Fruit fly (Drosophila melanogaster): ENCODE results near the gene Rbp6.

Rbp6 gene

dm6 chr3L:17149858-17150516 lies 88.0 kb downstream of the Rbp6 start:
- no peak for TF ChIP-seq noc (tag; optimal IDR thresholded peaks at IDR 0.05)

DNA sequence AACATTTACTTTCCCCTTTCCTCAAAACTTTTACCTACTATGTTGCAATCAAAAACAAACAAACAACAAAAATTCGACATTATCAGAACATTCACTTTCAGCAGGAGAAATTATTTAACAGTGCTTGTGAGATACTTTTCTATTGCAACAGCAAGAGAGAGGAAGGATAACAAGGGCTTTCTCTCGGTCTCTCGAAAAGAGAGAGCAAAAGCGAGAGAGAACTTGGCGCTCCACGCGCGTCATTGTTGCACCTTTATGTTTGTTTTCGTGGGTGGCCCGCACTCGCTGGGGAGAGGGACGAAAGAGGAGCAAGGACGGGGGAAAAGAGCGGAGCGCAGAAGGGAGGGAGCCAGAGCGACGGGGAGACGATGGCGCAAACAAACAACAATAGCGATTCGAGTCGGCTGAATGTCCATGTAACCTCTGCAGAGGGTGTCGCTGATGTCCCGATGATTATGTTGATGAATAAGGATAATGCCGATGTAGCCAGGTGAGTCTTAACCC lies 89.3 kb downstream of the Rbp6 start:
- no peak for TF ChIP-seq noc (tag; optimal IDR thresholded peaks at IDR 0.05)

dm6 chr3L:17147829-17148228 lies 90.2 kb downstream of the Rbp6 start:
- no peak for TF ChIP-seq noc (tag; optimal IDR thresholded peaks at IDR 0.05)

- no peak for TF ChIP-seq noc (tag; optimal IDR thresholded peaks at IDR 0.05)
Observed at dm6 chr3L:17120510-17120909, 117.5 kb downstream of the Rbp6 start.

DNA sequence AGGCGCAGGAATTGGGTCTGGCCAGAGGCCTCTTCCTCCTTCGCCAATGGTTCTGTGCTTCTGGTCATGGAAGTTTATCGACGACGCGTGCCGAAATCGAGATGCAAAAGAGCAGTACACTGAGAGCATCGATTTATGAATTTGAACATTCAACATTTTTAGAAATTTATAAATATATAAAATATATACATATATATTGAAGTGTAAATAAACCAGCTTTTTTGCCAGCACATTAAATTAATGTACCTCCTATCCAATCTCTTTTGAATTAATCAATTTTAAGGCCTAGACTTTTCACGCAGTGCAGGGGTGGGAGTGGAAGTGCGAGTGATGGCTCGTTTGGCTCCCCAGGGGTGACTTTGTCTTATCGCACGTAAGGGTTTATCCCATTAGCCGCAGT lies 124.8 kb downstream of the Rbp6 start:
- TF ChIP-seq noc (tag; optimal IDR thresholded peaks at IDR 0.05) = no peak

DNA sequence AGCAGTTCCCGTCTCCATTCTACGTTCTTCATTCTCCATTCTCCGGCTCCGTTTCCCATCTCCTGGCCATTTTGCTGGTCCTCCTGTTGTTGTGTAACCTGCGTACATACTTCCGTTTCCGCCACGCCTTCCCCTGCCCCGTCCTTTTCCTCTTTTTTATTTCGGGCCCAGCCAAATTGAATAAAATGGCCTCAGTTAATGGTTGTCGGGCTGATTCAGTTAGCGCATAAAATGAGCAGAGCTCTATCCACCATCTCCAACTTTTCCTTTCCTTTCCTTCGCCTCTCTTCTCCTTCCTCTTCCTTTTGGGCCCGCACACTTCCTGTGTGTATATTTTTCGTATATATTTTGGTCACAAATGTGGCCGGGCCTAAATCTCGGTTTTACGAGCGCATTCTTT lies 131.5 kb downstream of the Rbp6 start:
- TF ChIP-seq noc (tag; optimal IDR thresholded peaks at IDR 0.05) = no peak

dm6 chr3L:17077273-17077672 lies 160.7 kb downstream of the Rbp6 start:
- no peak for TF ChIP-seq noc (tag; optimal IDR thresholded peaks at IDR 0.05)

- no peak for TF ChIP-seq noc (tag; optimal IDR thresholded peaks at IDR 0.05)
Observed at dm6 chr3L:17055467-17055877, 182.5 kb downstream of the Rbp6 start, which contains the start of gene CG7724. TSS of gene CG7724 (plus strand) at chr3L:17055613.

DNA sequence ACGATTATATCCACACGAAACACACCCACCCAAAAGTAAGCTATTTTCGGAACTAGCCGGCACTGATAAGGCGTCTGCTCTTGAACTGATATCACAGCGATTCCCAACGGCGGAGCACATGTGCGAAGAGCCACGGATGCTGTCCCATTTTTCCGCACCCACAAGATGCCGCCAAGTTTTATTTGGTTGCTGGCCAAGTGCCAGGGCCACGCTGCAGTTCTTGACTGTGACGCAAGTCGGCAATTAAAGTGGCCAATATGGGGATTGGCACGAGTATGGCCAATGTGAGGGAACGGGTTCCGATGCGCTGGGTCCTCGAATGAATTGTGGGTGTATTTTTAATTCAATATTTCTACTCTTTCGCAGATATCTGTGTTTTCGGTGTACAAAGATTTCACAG lies 184.1 kb downstream of the Rbp6 start:
- TF ChIP-seq noc (tag; optimal IDR thresholded peaks at IDR 0.05) = no peak

dm6 chr3L:17052388-17052905 lies 185.6 kb downstream of the Rbp6 start:
- TF ChIP-seq noc (tag; optimal IDR thresholded peaks at IDR 0.05) = no peak

DNA sequence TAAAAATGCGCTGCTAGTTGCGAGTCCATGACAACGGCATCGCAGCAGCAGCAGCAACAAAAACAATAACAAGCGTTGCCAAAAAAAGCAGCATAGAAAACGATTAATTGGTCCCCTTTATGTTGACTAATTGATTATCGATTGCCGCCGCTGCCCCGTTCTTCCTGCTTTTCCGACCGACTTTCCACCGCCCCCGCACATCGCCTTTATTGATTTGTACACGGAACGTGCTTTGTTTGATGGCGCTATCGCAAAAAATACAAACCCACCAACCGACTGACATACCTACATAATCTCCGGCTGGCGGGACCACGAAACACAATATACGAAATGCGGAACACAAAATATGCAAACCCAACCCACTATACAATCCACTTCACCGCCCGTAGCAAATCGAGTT lies 186.5 kb downstream of the Rbp6 start:
- no peak for TF ChIP-seq noc (tag; optimal IDR thresholded peaks at IDR 0.05)

DNA sequence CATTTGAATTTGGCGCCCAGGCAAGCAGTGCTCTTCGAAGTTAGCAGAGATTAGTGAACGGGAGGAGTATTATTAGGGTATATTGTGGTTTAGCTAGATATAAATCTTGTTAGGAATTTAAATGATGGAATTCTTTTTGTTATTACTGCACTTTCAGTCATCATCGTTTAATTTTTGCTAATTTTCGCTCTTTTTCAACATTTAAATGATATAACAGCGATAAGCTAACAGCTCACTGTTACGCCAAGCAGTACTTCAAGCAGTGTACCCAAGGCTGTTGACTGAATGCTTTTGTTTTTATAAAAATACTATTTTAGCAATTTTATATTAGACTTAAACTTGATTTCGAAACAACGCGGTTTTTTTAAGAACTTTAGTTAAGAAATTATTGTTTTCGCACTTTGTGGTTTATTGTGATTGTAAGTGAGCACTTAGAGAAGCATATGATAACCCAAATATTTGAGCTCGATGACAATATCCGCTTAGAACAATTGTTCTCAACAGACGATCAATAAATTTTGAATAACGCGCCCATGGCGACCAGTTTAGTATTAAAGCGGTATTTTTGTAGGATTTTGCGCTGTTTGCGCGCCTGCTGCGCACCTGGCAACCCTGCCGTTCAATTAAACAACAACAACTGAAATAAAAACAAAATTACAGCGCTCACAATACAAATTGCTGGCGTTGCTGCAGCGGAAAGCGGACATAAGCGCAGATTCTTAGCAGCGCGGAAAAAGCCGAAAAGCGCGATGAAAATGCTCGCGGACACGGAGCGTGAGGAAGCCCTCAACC lies 187.2 kb downstream of the Rbp6 start:
- no peak for TF ChIP-seq noc (tag; optimal IDR thresholded peaks at IDR 0.05)

- TF ChIP-seq noc (tag; optimal IDR thresholded peaks at IDR 0.05) = peak; percentile 88
Observed at dm6 chr3L:17049912-17050345, 188.1 kb downstream of the Rbp6 start.

DNA sequence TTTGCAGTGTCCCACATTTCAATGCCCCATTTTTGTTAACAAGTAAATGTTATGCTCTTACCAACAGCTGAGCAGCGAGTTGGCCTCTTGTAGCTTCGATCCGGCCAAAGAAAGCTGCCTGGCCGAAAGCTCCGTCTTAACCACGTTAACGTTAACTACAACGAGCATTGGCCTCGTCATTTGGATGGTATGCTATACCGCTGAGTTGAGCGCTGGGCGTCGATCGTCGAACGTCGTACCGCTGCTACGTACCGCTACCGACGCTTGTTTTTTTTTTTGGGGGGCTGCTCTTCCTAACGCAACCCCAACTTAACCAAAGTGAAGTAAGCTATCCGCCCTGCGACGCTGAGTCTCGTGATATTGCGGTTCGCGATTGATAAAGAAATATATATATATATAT lies 188.7 kb downstream of the Rbp6 start, which contains the start of gene rogdi:
Gene rogdi (plus strand): TSS at position 199 of the 400 bp plus-strand sequence.
- TF ChIP-seq noc (tag; optimal IDR thresholded peaks at IDR 0.05) = no peak

DNA sequence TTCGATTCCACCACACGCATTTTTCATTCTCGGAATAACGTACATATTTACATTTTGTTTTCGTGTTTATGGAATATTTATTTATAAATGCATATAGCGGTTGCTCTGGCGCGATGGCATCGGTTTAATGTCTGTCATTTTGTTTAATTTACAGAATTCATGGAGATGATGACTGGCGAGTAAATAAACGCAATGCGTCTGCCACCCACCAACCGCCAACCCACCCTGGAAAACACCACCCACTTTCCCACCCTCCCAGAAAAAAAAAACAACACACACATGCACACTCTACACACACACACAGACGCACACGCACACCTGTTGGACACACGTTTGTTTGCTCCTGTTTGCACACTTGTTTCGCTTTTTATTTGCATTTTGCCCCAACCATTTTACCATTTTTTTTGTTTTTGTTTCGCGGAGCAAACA lies 190.2 kb downstream of the Rbp6 start:
- peak; percentile 9 for TF ChIP-seq noc (tag; optimal IDR thresholded peaks at IDR 0.05)

dm6 chr3L:17045431-17046238 lies 192.4 kb downstream of the Rbp6 start, which contains the start of gene TpnC73F:
TSS of gene TpnC73F (plus strand) at chr3L:17046063.
- no peak for TF ChIP-seq noc (tag; optimal IDR thresholded peaks at IDR 0.05)

All from whole organism, larva.